Worm (Caenorhabditis elegans) whole organism, dauer: ENCODE results near the gene memo-1.

Source experiments
- unc-62 ChIP-seq: sonication (generic microtip); optimal IDR thresholded peaks from 2 replicates; lab custom pipeline; 2017; ENCODE audit warnings: missing biosample characterization, missing genetic modification reagents, missing genetic modification characterization

The memo-1 gene

ce11 chrV:7855382-7855994, 8.5 kb upstream of the memo-1 start, which contains the start of gene C37C3.2:
TSS of gene C37C3.2 (plus strand) at chrV:7855944.
- no peak for TF ChIP-seq unc-62

ce11 chrV:7854603-7855002, 7.6 kb upstream of the memo-1 start, which contains the start of the genes C37C3.9 and C37C3.18:
TSS of gene C37C3.9 (minus strand) at chrV:7854700.
TSS of gene C37C3.18 (plus strand) at chrV:7854993.
- no peak for TF ChIP-seq unc-62

- TF ChIP-seq unc-62 = no peak
Observed at ce11 chrV:7853900-7854299, 6.9 kb upstream of the memo-1 start.

ce11 chrV:7852078-7852477, 5.1 kb upstream of the memo-1 start:
- TF ChIP-seq unc-62 = no peak

- no peak for TF ChIP-seq unc-62
Observed at ce11 chrV:7848251-7848650, 1.3 kb upstream of the memo-1 start.

- no peak for TF ChIP-seq unc-62
Observed at ce11 chrV:7847687-7848086, 716 bp upstream of the memo-1 start.

ce11 chrV:7842228-7842627, 4.7 kb downstream of the memo-1 start, which contains the start of gene grd-8:
TSS of gene grd-8 (plus strand) at chrV:7842528.
- TF ChIP-seq unc-62 = no peak

ce11 chrV:7839485-7839884, 7.5 kb downstream of the memo-1 start, which contains the start of gene C37C3.12:
TSS of gene C37C3.12 (minus strand) at chrV:7839585.
- TF ChIP-seq unc-62 = no peak

ce11 chrV:7837809-7838208, 9.2 kb downstream of the memo-1 start, which contains the start of gene ttr-33:
TSS of gene ttr-33 (minus strand) at chrV:7837909.
- TF ChIP-seq unc-62 = no peak

ce11 chrV:7836911-7837310, 10.1 kb downstream of the memo-1 start, which contains the start of gene txt-5:
TSS of gene txt-5 (minus strand) at chrV:7837134.
- TF ChIP-seq unc-62 = no peak

ce11 chrV:7830952-7831351, 16.0 kb downstream of the memo-1 start:
- no peak for TF ChIP-seq unc-62

- TF ChIP-seq unc-62 = no peak
Observed at ce11 chrV:7826917-7827316, 20.1 kb downstream of the memo-1 start, which contains the start of gene mig-6. TSS of gene mig-6 (plus strand) at chrV:7827217.

- TF ChIP-seq unc-62 = no peak
Observed at ce11 chrV:7826362-7826761, 20.6 kb downstream of the memo-1 start.

ce11 chrV:7825836-7826235, 21.1 kb downstream of the memo-1 start:
- no peak for TF ChIP-seq unc-62

ce11 chrV:7824138-7824537, 22.8 kb downstream of the memo-1 start:
- TF ChIP-seq unc-62 = no peak

ce11 chrV:7822655-7823054, 24.3 kb downstream of the memo-1 start:
- no peak for TF ChIP-seq unc-62

- no peak for TF ChIP-seq unc-62
Observed at ce11 chrV:7820270-7820669, 26.7 kb downstream of the memo-1 start, which contains the start of gene lbp-4. TSS of gene lbp-4 (plus strand) at chrV:7820578.

ce11 chrV:7819585-7819984, 27.4 kb downstream of the memo-1 start:
- no peak for TF ChIP-seq unc-62

ce11 chrV:7816486-7816885, 30.5 kb downstream of the memo-1 start:
- TF ChIP-seq unc-62 = no peak
